Worm (Caenorhabditis elegans) whole organism, L3 larva: Measurements from ENCODE around the gene clec-84.

Experiments used
- ceh-82 ChIP-seq: fragments of 150-350 bp; optimal IDR thresholded peaks from 2 replicates; lab custom pipeline; 2014; ENCODE audit warnings: missing biosample characterization, missing genetic modification characterization
- daf-12 ChIP-seq: fragments of 150-350 bp; optimal IDR thresholded peaks from 2 replicates; lab custom pipeline; 2014; ENCODE audit warnings: missing biosample characterization, missing genetic modification reagents, missing genetic modification characterization
- nhr-77 ChIP-seq: fragments of 150-350 bp; optimal IDR thresholded peaks from 2 replicates; lab custom pipeline; 2014; ENCODE audit warnings: missing biosample characterization, missing genetic modification characterization
- ztf-11 ChIP-seq: fragments of 150-350 bp; optimal IDR thresholded peaks from 2 replicates; lab custom pipeline; 2014; ENCODE audit warnings: missing biosample characterization, missing genetic modification characterization

ce11 chrIV:2854161-2854560, 11.9 kb downstream of the clec-84 start:
- TF ChIP-seq daf-12 (tag; lab: Kevin White, UChicago) (no peak), ceh-82 (tag; lab: Kevin White, UChicago) (no peak), nhr-77 (tag; lab: Kevin White, UChicago) (no peak), ztf-11 (tag; lab: Kevin White, UChicago) (no peak)
